Fruit fly (Drosophila melanogaster) whole organism, embryonic: ENCODE results near the gene CG34256.

Experiments used
- Bteb2 ChIP-seq: fragments of 200-800 bp; sonication (Bioruptor generic); optimal IDR thresholded peaks from 2 replicates; lab custom pipeline; 2016; ENCODE audit warnings: missing biosample characterization, missing genetic modification characterization
- CG10267 ChIP-seq: fragments of 200-800 bp; sonication (Bioruptor generic); optimal IDR thresholded peaks from 2 replicates; lab custom pipeline; 2018; ENCODE audit warnings: missing biosample characterization, mild to moderate bottlenecking, missing genetic modification characterization, moderate library complexity
- CG10431 ChIP-seq: fragments of 200-800 bp; sonication (Bioruptor generic); optimal IDR thresholded peaks from 3 replicates; lab custom pipeline; 2018; ENCODE audit warnings: missing biosample characterization, mild to moderate bottlenecking, missing genetic modification characterization
- CG10543 ChIP-seq: fragments of 200-800 bp; sonication (Bioruptor generic); optimal IDR thresholded peaks from 3 replicates; lab custom pipeline; 2017; ENCODE audit warnings: missing biosample characterization, mild to moderate bottlenecking, missing genetic modification characterization, moderate library complexity
- CG12391 ChIP-seq: fragments of 200-800 bp; sonication (Bioruptor generic); optimal IDR thresholded peaks from 3 replicates; lab custom pipeline; 2018; ENCODE audit warnings: missing biosample characterization, mild to moderate bottlenecking, missing genetic modification characterization, moderate library complexity
- CG14050 ChIP-seq: fragments of 200-800 bp; sonication (Bioruptor generic); IDR thresholded peaks from 3 replicates; pipeline ENCODE4 v1.3.6; 2022; ENCODE audit warnings: missing biosample characterization, missing genetic modification characterization
- CG16863 ChIP-seq: fragments of 200-800 bp; sonication (Bioruptor generic); optimal IDR thresholded peaks from 3 replicates; lab custom pipeline; 2016; ENCODE audit warnings: missing biosample characterization, missing genetic modification characterization
- CG17361 ChIP-seq: fragments of 200-800 bp; sonication (Bioruptor generic); IDR thresholded peaks from 3 replicates; pipeline ENCODE4 v1.3.6; 2022; ENCODE audit warnings: missing biosample characterization, missing genetic modification characterization
- CG18011 ChIP-seq: fragments of 200-800 bp; sonication (Bioruptor generic); optimal IDR thresholded peaks from 2 replicates; lab custom pipeline; 2017; ENCODE audit warnings: missing biosample characterization, missing genetic modification characterization, mild to moderate bottlenecking, moderate library complexity, missing genotype
- CG18476 ChIP-seq: fragments of 200-800 bp; sonication (Bioruptor generic); optimal IDR thresholded peaks from 2 replicates; lab custom pipeline; 2016; ENCODE audit warnings: missing biosample characterization, mild to moderate bottlenecking, missing genetic modification characterization
- CG30403 ChIP-seq: fragments of 200-800 bp; sonication (Bioruptor generic); optimal IDR thresholded peaks from 3 replicates; lab custom pipeline; 2016; ENCODE audit warnings: missing biosample characterization, missing genetic modification characterization
- CG31441 ChIP-seq: fragments of 200-800 bp; sonication (Bioruptor generic); IDR thresholded peaks from 2 replicates; pipeline ENCODE4 v1.3.6; 2022; ENCODE audit warnings: missing biosample characterization, missing genetic modification characterization
- CG3726 ChIP-seq: fragments of 200-800 bp; sonication (Bioruptor generic); IDR thresholded peaks from 3 replicates; pipeline ENCODE4, ENCODE4 v1.3.6; 2022; ENCODE audit warnings: missing biosample characterization, missing genetic modification characterization
- CG4730 ChIP-seq: fragments of 200-800 bp; sonication (Bioruptor generic); IDR thresholded peaks from 2 replicates; pipeline ENCODE4 v1.3.6; 2022; ENCODE audit warnings: missing biosample characterization, missing genetic modification characterization
- CG6683 ChIP-seq: fragments of 200-800 bp; sonication (Bioruptor generic); optimal IDR thresholded peaks from 2 replicates; lab custom pipeline; 2017; ENCODE audit warnings: missing biosample characterization, mild to moderate bottlenecking, missing genetic modification characterization, missing genetic modification reagents
- CG6765 ChIP-seq: fragments of 200-800 bp; sonication (Bioruptor generic); optimal IDR thresholded peaks from 3 replicates; lab custom pipeline; 2017; ENCODE audit warnings: missing biosample characterization, mild to moderate bottlenecking, missing genetic modification characterization
- CG7372 ChIP-seq: fragments of 200-800 bp; sonication (Bioruptor generic); IDR thresholded peaks from 2 replicates; pipeline ENCODE4 v1.3.6; 2022; ENCODE audit warnings: missing biosample characterization, missing genetic modification characterization
- CG8281 ChIP-seq: fragments of 200-800 bp; sonication (Bioruptor generic); optimal IDR thresholded peaks from 2 replicates; lab custom pipeline; 2018; ENCODE audit warnings: missing biosample characterization, mild to moderate bottlenecking, missing genetic modification characterization, moderate library complexity
- CG9727 ChIP-seq: fragments of 200-800 bp; sonication (Bioruptor generic); optimal IDR thresholded peaks from 3 replicates; lab custom pipeline; 2017; ENCODE audit warnings: missing biosample characterization, mild to moderate bottlenecking, missing genetic modification characterization
- Camta ChIP-seq: fragments of 200-800 bp; sonication (Bioruptor generic); optimal IDR thresholded peaks from 2 replicates; lab custom pipeline; 2016; ENCODE audit warnings: missing biosample characterization, missing genetic modification characterization
- CoRest ChIP-seq: fragments of 200-800 bp; sonication (Bioruptor generic); optimal IDR thresholded peaks from 3 replicates; lab custom pipeline; 2018; ENCODE audit warnings: missing biosample characterization, mild to moderate bottlenecking, missing genetic modification characterization, moderate library complexity
- Drgx ChIP-seq: fragments of 200-800 bp; sonication (Bioruptor generic); IDR thresholded peaks from 2 replicates; pipeline ENCODE4 v1.3.6; 2022; ENCODE audit warnings: missing biosample characterization, missing genetic modification characterization
- Mrtf ChIP-seq: fragments of 200-800 bp; sonication (Bioruptor generic); IDR thresholded peaks from 3 replicates; pipeline ENCODE4 v1.3.6; 2022; ENCODE audit warnings: missing biosample characterization, missing genetic modification characterization
- Nf-YC ChIP-seq: fragments of 200-800 bp; optimal IDR thresholded peaks from 3 replicates; lab custom pipeline; 2019; ENCODE audit warnings: missing biosample characterization, mild to moderate bottlenecking, missing genetic modification characterization, moderate library complexity
- PHDP ChIP-seq: fragments of 200-800 bp; sonication (Bioruptor generic); optimal IDR thresholded peaks from 3 replicates; lab custom pipeline; 2018; ENCODE audit warnings: missing biosample characterization, mild to moderate bottlenecking, missing genetic modification characterization, moderate library complexity
- Pdp1 ChIP-seq, 2 experiments: fragments of 200-800 bp; sonication (Bioruptor generic); optimal IDR thresholded peaks; 3 replicates each; lab custom pipeline; 2016; ENCODE audit warnings: missing biosample characterization in 2 of 2, missing genetic modification characterization in 2 of 2, mild to moderate bottlenecking in 1 of 2, moderate library complexity in 1 of 2
- Poxn ChIP-seq: fragments of 200-800 bp; sonication (Bioruptor generic); IDR thresholded peaks from 2 replicates; pipeline ENCODE4 v1.3.6; 2022; ENCODE audit warnings: missing biosample characterization, missing genetic modification characterization
- az2 ChIP-seq: fragments of 200-800 bp; sonication (Bioruptor generic); optimal IDR thresholded peaks from 3 replicates; lab custom pipeline; 2016; ENCODE audit warnings: missing biosample characterization, missing genetic modification characterization
- bab2 ChIP-seq: fragments of 200-800 bp; sonication (Bioruptor generic); optimal IDR thresholded peaks from 2 replicates; lab custom pipeline; 2016; ENCODE audit warnings: missing biosample characterization, missing genetic modification characterization
- bcd ChIP-seq: fragments of 200-800 bp; sonication (Bioruptor generic); optimal IDR thresholded peaks from 2 replicates; lab custom pipeline; 2017; ENCODE audit warnings: missing biosample characterization, mild to moderate bottlenecking, missing genetic modification characterization
- crc ChIP-seq: fragments of 200-800 bp; sonication (Bioruptor generic); optimal IDR thresholded peaks from 2 replicates; lab custom pipeline; 2016; ENCODE audit warnings: missing biosample characterization, missing genetic modification characterization
- crp ChIP-seq, 2 experiments: fragments of 200-800 bp; sonication (Bioruptor generic); optimal IDR thresholded peaks; 2 replicates in 1 of 2; 3 replicates in 1 of 2; lab custom pipeline; 2017; ENCODE audit warnings: missing biosample characterization in 2 of 2, missing genetic modification characterization in 2 of 2, mild to moderate bottlenecking in 1 of 2, moderate library complexity in 1 of 2
- da ChIP-seq: fragments of 200-800 bp; sonication (Bioruptor generic); optimal IDR thresholded peaks from 2 replicates; lab custom pipeline; 2016; ENCODE audit warnings: missing biosample characterization, missing genetic modification characterization
- en ChIP-seq: fragments of 200-800 bp; sonication (Bioruptor generic); optimal IDR thresholded peaks from 2 replicates; lab custom pipeline; 2016; ENCODE audit warnings: missing biosample characterization, missing genetic modification characterization
- eyg ChIP-seq: fragments of 200-800 bp; sonication (Bioruptor generic); optimal IDR thresholded peaks from 3 replicates; lab custom pipeline; 2016; ENCODE audit warnings: missing biosample characterization, missing genetic modification characterization
- grau ChIP-seq: fragments of 200-800 bp; optimal IDR thresholded peaks from 3 replicates; lab custom pipeline; 2019; ENCODE audit warnings: missing biosample characterization, mild to moderate bottlenecking, missing genetic modification characterization, moderate library complexity
- gro ChIP-seq: fragments of 200-800 bp; sonication (Bioruptor generic); optimal IDR thresholded peaks from 2 replicates; lab custom pipeline; 2016; ENCODE audit warnings: missing biosample characterization, missing genetic modification characterization
- ind ChIP-seq: fragments of 200-800 bp; sonication (Bioruptor generic); optimal IDR thresholded peaks from 3 replicates; lab custom pipeline; 2016; ENCODE audit warnings: missing biosample characterization, missing genetic modification characterization
- kay ChIP-seq: fragments of 200-800 bp; sonication (Bioruptor generic); optimal IDR thresholded peaks from 2 replicates; lab custom pipeline; 2016; ENCODE audit warnings: missing biosample characterization, missing genetic modification characterization
- maf-S ChIP-seq: fragments of 200-800 bp; sonication (Bioruptor generic); optimal IDR thresholded peaks from 2 replicates; lab custom pipeline; 2016; ENCODE audit warnings: missing biosample characterization, missing genetic modification characterization
- nau ChIP-seq: fragments of 200-800 bp; sonication (Bioruptor generic); optimal IDR thresholded peaks from 3 replicates; lab custom pipeline; 2017; ENCODE audit warnings: missing biosample characterization, mild to moderate bottlenecking, missing genetic modification characterization, missing genetic modification reagents
- nmo ChIP-seq: fragments of 200-800 bp; sonication (Bioruptor generic); optimal IDR thresholded peaks from 2 replicates; lab custom pipeline; 2018; ENCODE audit warnings: missing biosample characterization, mild to moderate bottlenecking, missing genetic modification characterization, moderate library complexity
- shn ChIP-seq: fragments of 200-800 bp; sonication (Bioruptor generic); optimal IDR thresholded peaks from 3 replicates; lab custom pipeline; 2016; ENCODE audit warnings: missing biosample characterization, missing genetic modification characterization
- ssp ChIP-seq: fragments of 200-800 bp; sonication (Bioruptor generic); IDR thresholded peaks from 2 replicates; pipeline ENCODE4 v1.3.6; 2022; ENCODE audit warnings: missing biosample characterization, missing genetic modification characterization
- tio ChIP-seq: fragments of 200-800 bp; sonication (Bioruptor generic); optimal IDR thresholded peaks from 2 replicates; lab custom pipeline; 2017; ENCODE audit warnings: missing biosample characterization, missing genetic modification characterization, inconsistent platforms
- tna ChIP-seq: fragments of 200-800 bp; sonication (Bioruptor generic); IDR thresholded peaks from 2 replicates; pipeline ENCODE4 v1.3.6; 2022; ENCODE audit warnings: missing biosample characterization, missing genetic modification characterization; ENCODE audit not compliant: partially characterized antibody
- tup ChIP-seq: fragments of 200-800 bp; sonication (Bioruptor generic); optimal IDR thresholded peaks from 2 replicates; lab custom pipeline; 2016; ENCODE audit warnings: missing biosample characterization, mild to moderate bottlenecking, missing genetic modification characterization, moderate library complexity
- vfl ChIP-seq: fragments of 200-800 bp; sonication (Bioruptor generic); optimal IDR thresholded peaks from 2 replicates; lab custom pipeline; 2016; ENCODE audit warnings: missing biosample characterization, missing genetic modification characterization
- zf30C ChIP-seq: fragments of 200-800 bp; sonication (Bioruptor generic); optimal IDR thresholded peaks from 3 replicates; lab custom pipeline; 2018; ENCODE audit warnings: missing biosample characterization, mild to moderate bottlenecking, missing genetic modification characterization

CG34256 gene

dm6 chr3L:18996030-18996773, 6.6 kb upstream of the CG34256 start (continued):
- TF ChIP-seq crc (GFP tag; lab: Kevin White, UChicago) (peak; percentile 66), tio (GFP tag; lab: Kevin White, UChicago) (peak; percentile 86), nmo (GFP tag; lab: Kevin White, UChicago) (peak; percentile 72), CG6683 (GFP tag; lab: Kevin White, UChicago) (no peak), ssp (GFP tag; lab: Robert Waterston, UW) (peak; percentile 52; the same call in 1 of the 2 replicates), gro (GFP tag; lab: Kevin White, UChicago) (peak; percentile 17), en (peak; percentile 32), Camta (GFP tag; lab: Kevin White, UChicago) (peak; percentile 47), CG7372 (GFP tag; lab: Robert Waterston, UW) (peak; percentile 60), CG18476 (GFP tag; lab: Kevin White, UChicago) (peak; percentile 57), CG10267 (tag; lab: Kevin White, UChicago) (peak; percentile 14), ind (peak; percentile 79), bcd (GFP tag; lab: Kevin White, UChicago) (peak; percentile 81), CG4730 (GFP tag; lab: Robert Waterston, UW) (peak; percentile 34; the same call in 1 of the 2 replicates), kay (GFP tag; lab: Kevin White, UChicago) (peak; percentile 35), Bteb2 (GFP tag; lab: Kevin White, UChicago) (peak; percentile 37), CG18011 (GFP tag; lab: Kevin White, UChicago) (peak; percentile 46), vfl (peak; percentile 3), CG31441 (peak; percentile 59), tna (GFP tag; lab: Robert Waterston, UW) (no peak), Poxn (GFP tag; lab: Robert Waterston, UW) (peak; percentile 61), bab2 (GFP tag; lab: Kevin White, UChicago) (peak; percentile 30), Drgx (GFP tag; lab: Robert Waterston, UW) (peak; percentile 76), CG30403 (GFP tag; lab: Kevin White, UChicago) (peak; percentile 87), Nf-YC (tag; lab: Kevin White, UChicago) (no peak), nau (GFP tag; lab: Kevin White, UChicago) (no peak), da (GFP tag; lab: Kevin White, UChicago) (no peak), CoRest (peak; percentile 85), grau (peak; percentile 72), CG10543 (GFP tag; lab: Kevin White, UChicago) (peak; percentile 88), Mrtf (GFP tag; lab: Robert Waterston, UW) (0 out of 3 replicates have a peak, but pooled peaks have one; percentile 22), tup (GFP tag; lab: Kevin White, UChicago) (peak; percentile 29), CG8281 (tag; lab: Kevin White, UChicago) (peak; percentile 36), maf-S (GFP tag; lab: Kevin White, UChicago) (peak; percentile 61), Pdp1 (GFP tag; optimal IDR thresholded peaks at IDR 0.05; lab: Kevin White, UChicago) (peak; percentile 72 to 84), CG6765 (peak; percentile 37), CG10431 (no peak), eyg (peak; percentile 65), crp (GFP tag; optimal IDR thresholded peaks at IDR 0.05; lab: Kevin White, UChicago) (peak in 1 of 2 experiments; percentile 6), CG16863 (GFP tag; lab: Kevin White, UChicago) (peak; percentile 64), CG9727 (peak; percentile 78), CG17361 (peak; percentile 91), shn (GFP tag; lab: Kevin White, UChicago) (peak; percentile 74), CG12391 (tag; lab: Kevin White, UChicago) (peak; percentile 74), zf30C (GFP tag; lab: Kevin White, UChicago) (no peak), PHDP (peak; percentile 30), CG14050 (GFP tag; lab: Robert Waterston, UW) (peak; percentile 56), az2 (GFP tag; lab: Kevin White, UChicago) (peak; percentile 63), CG3726 (peak; percentile 54; the same call in 1 of the 3 replicates)
